Fruit fly (Drosophila melanogaster) whole organism, embryonic: ENCODE measurements around the gene Noc2.

ENCODE experiments used
- BEAF-32 ChIP-seq: fragments of 200-800 bp; sonication (Bioruptor generic); optimal IDR thresholded peaks from 3 replicates; lab custom pipeline; 2017; ENCODE audit warnings: missing biosample characterization, missing genetic modification characterization, mild to moderate bottlenecking, moderate library complexity, missing genetic modification reagents
- Blimp-1 ChIP-seq: fragments of 200-800 bp; sonication (Bioruptor generic); optimal IDR thresholded peaks from 3 replicates; lab custom pipeline; 2018; ENCODE audit warnings: missing biosample characterization, missing genetic modification characterization, mild to moderate bottlenecking, moderate library complexity, missing genetic modification reagents
- CG10267 ChIP-seq: fragments of 200-800 bp; sonication (Bioruptor generic); optimal IDR thresholded peaks from 2 replicates; lab custom pipeline; 2018; ENCODE audit warnings: missing biosample characterization, mild to moderate bottlenecking, missing genetic modification characterization, moderate library complexity
- CG10979 ChIP-seq: fragments of 200-800 bp; sonication (Bioruptor generic); optimal IDR thresholded peaks from 2 replicates; lab custom pipeline; 2018; ENCODE audit warnings: missing biosample characterization, mild to moderate bottlenecking, missing genetic modification characterization, moderate library complexity
- CG11456 ChIP-seq: fragments of 200-800 bp; sonication (Bioruptor generic); IDR thresholded peaks from 3 replicates; pipeline ENCODE4 v1.3.6; 2022; ENCODE audit warnings: missing biosample characterization, missing genetic modification characterization
- CG11695 ChIP-seq: fragments of 200-800 bp; sonication (Bioruptor generic); IDR thresholded peaks from 3 replicates; pipeline ENCODE4 v1.3.6; 2022; ENCODE audit warnings: missing biosample characterization, missing genetic modification characterization
- CG12391 ChIP-seq: fragments of 200-800 bp; sonication (Bioruptor generic); optimal IDR thresholded peaks from 3 replicates; lab custom pipeline; 2018; ENCODE audit warnings: missing biosample characterization, mild to moderate bottlenecking, missing genetic modification characterization, moderate library complexity
- CG14710 ChIP-seq: fragments of 200-800 bp; sonication (Bioruptor generic); optimal IDR thresholded peaks from 3 replicates; lab custom pipeline; 2019; ENCODE audit warnings: missing biosample characterization, mild to moderate bottlenecking, missing genetic modification characterization, moderate library complexity
- CG1647 ChIP-seq: fragments of 200-800 bp; sonication (Bioruptor generic); optimal IDR thresholded peaks from 3 replicates; lab custom pipeline; 2016; ENCODE audit warnings: missing biosample characterization, missing genetic modification characterization
- CG2116 ChIP-seq: fragments of 200-800 bp; sonication (Bioruptor generic); optimal IDR thresholded peaks from 3 replicates; lab custom pipeline; 2018; ENCODE audit warnings: missing biosample characterization, mild to moderate bottlenecking, missing genetic modification characterization
- CG30403 ChIP-seq: fragments of 200-800 bp; sonication (Bioruptor generic); optimal IDR thresholded peaks from 3 replicates; lab custom pipeline; 2016; ENCODE audit warnings: missing biosample characterization, missing genetic modification characterization
- CG33213 ChIP-seq: fragments of 200-800 bp; sonication (Bioruptor generic); optimal IDR thresholded peaks from 3 replicates; lab custom pipeline; 2016; ENCODE audit warnings: missing biosample characterization, missing genetic modification characterization
- CG4617 ChIP-seq: fragments of 200-800 bp; sonication (Bioruptor generic); optimal IDR thresholded peaks from 3 replicates; lab custom pipeline; 2016; ENCODE audit warnings: missing biosample characterization, missing genetic modification characterization, borderline replicate concordance
- CG4820 ChIP-seq: fragments of 200-800 bp; sonication (Bioruptor generic); optimal IDR thresholded peaks from 3 replicates; lab custom pipeline; 2016; ENCODE audit warnings: missing biosample characterization, missing genetic modification characterization
- CG6683 ChIP-seq: fragments of 200-800 bp; sonication (Bioruptor generic); optimal IDR thresholded peaks from 2 replicates; lab custom pipeline; 2017; ENCODE audit warnings: missing biosample characterization, mild to moderate bottlenecking, missing genetic modification characterization, missing genetic modification reagents
- CG6689 ChIP-seq: fragments of 200-800 bp; sonication (Bioruptor generic); IDR thresholded peaks from 2 replicates; pipeline ENCODE4 v1.3.6; 2022; ENCODE audit warnings: missing biosample characterization, missing genetic modification characterization
- CG8089 ChIP-seq: fragments of 200-800 bp; sonication (Bioruptor generic); optimal IDR thresholded peaks from 3 replicates; lab custom pipeline; 2016; ENCODE audit warnings: missing biosample characterization, missing genetic modification characterization
- CG8359 ChIP-seq: fragments of 200-800 bp; sonication (Bioruptor generic); optimal IDR thresholded peaks from 2 replicates; lab custom pipeline; 2017; ENCODE audit warnings: missing biosample characterization, mild to moderate bottlenecking, missing genetic modification characterization, borderline replicate concordance
- CG9797 ChIP-seq: fragments of 200-800 bp; sonication (Bioruptor generic); optimal IDR thresholded peaks from 3 replicates; lab custom pipeline; 2018; ENCODE audit warnings: missing biosample characterization, mild to moderate bottlenecking, missing genetic modification characterization
- D19A ChIP-seq: fragments of 200-800 bp; optimal IDR thresholded peaks from 3 replicates; lab custom pipeline; 2019; ENCODE audit warnings: missing biosample characterization, mild to moderate bottlenecking, missing genetic modification characterization, moderate library complexity
- E2f2 ChIP-seq: fragments of 200-800 bp; sonication (Bioruptor generic); IDR thresholded peaks from 2 replicates; pipeline ENCODE4 v1.3.6; 2022; ENCODE audit warnings: missing biosample characterization, missing genetic modification characterization
- Elba2 ChIP-seq: fragments of 200-800 bp; sonication (Bioruptor generic); optimal IDR thresholded peaks from 3 replicates; lab custom pipeline; 2016; ENCODE audit warnings: missing biosample characterization, missing genetic modification characterization
- Ets97D ChIP-seq: fragments of 200-800 bp; sonication (Bioruptor generic); optimal IDR thresholded peaks from 3 replicates; lab custom pipeline; 2016; ENCODE audit warnings: missing biosample characterization, missing genetic modification characterization
- Jarid2 ChIP-seq: fragments of 200-800 bp; sonication (Bioruptor generic); optimal IDR thresholded peaks from 3 replicates; lab custom pipeline; 2017; ENCODE audit warnings: mild to moderate bottlenecking, missing biosample characterization, missing genetic modification reagents, missing genetic modification characterization
- Lim3 ChIP-seq: fragments of 200-800 bp; sonication (Bioruptor generic); IDR thresholded peaks from 2 replicates; pipeline ENCODE4 v1.3.6; 2022; ENCODE audit warnings: missing biosample characterization, missing genetic modification characterization
- MBD-R2 ChIP-seq: fragments of 200-800 bp; sonication (Bioruptor generic); IDR thresholded peaks from 2 replicates; pipeline ENCODE4 v1.3.6; 2022; ENCODE audit warnings: missing biosample characterization, missing genetic modification characterization
- Neu2 ChIP-seq: fragments of 200-800 bp; sonication (Bioruptor generic); optimal IDR thresholded peaks from 3 replicates; lab custom pipeline; 2016; ENCODE audit warnings: missing biosample characterization, missing genetic modification characterization, borderline replicate concordance
- Poxn ChIP-seq: fragments of 200-800 bp; sonication (Bioruptor generic); IDR thresholded peaks from 2 replicates; pipeline ENCODE4 v1.3.6; 2022; ENCODE audit warnings: missing biosample characterization, missing genetic modification characterization
- Xbp1 ChIP-seq: fragments of 200-800 bp; sonication (Bioruptor generic); optimal IDR thresholded peaks from 3 replicates; lab custom pipeline; 2016; ENCODE audit warnings: missing biosample characterization, mild to moderate bottlenecking, missing genetic modification characterization
- YL-1 ChIP-seq: fragments of 200-800 bp; sonication (Bioruptor generic); optimal IDR thresholded peaks from 3 replicates; lab custom pipeline; 2017; ENCODE audit warnings: missing biosample characterization, mild to moderate bottlenecking, missing genetic modification characterization
- chinmo ChIP-seq: fragments of 200-800 bp; sonication (Bioruptor generic); IDR thresholded peaks from 4 replicates; pipeline ENCODE4 v1.3.6; 2022; ENCODE audit warnings: missing biosample characterization, missing genetic modification characterization; ENCODE audit not compliant: partially characterized antibody
- crol ChIP-seq: fragments of 200-800 bp; sonication (Bioruptor generic); IDR thresholded peaks from 2 replicates; pipeline ENCODE4 v1.3.6; 2022; ENCODE audit warnings: missing biosample characterization, missing genetic modification characterization
- cwo ChIP-seq: fragments of 200-800 bp; sonication (Bioruptor generic); optimal IDR thresholded peaks from 3 replicates; lab custom pipeline; 2017; ENCODE audit warnings: missing biosample characterization, missing genetic modification characterization, mild to moderate bottlenecking, moderate library complexity, missing genetic modification reagents
- dan ChIP-seq: fragments of 200-800 bp; sonication (Bioruptor generic); IDR thresholded peaks from 2 replicates; pipeline ENCODE4 v1.3.6; 2022; ENCODE audit warnings: missing biosample characterization, missing genetic modification characterization
- dmrt99B ChIP-seq: fragments of 200-800 bp; sonication (Bioruptor generic); optimal IDR thresholded peaks from 2 replicates; lab custom pipeline; 2018; ENCODE audit warnings: missing biosample characterization, mild to moderate bottlenecking, missing genetic modification characterization, moderate library complexity
- gce ChIP-seq: fragments of 200-800 bp; sonication (Bioruptor generic); IDR thresholded peaks from 3 replicates; pipeline ENCODE4 v1.3.6; 2022; ENCODE audit warnings: missing biosample characterization, missing genetic modification characterization
- gfzf ChIP-seq: fragments of 200-800 bp; sonication (Bioruptor generic); optimal IDR thresholded peaks from 2 replicates; lab custom pipeline; 2016; ENCODE audit warnings: missing biosample characterization, mild to moderate bottlenecking, missing genetic modification characterization, moderate library complexity
- her ChIP-seq: fragments of 200-800 bp; sonication (Bioruptor generic); optimal IDR thresholded peaks from 2 replicates; lab custom pipeline; 2016; ENCODE audit warnings: missing biosample characterization, missing genetic modification characterization
- hkb ChIP-seq, 2 experiments: fragments of 200-800 bp in 1 of 2; fragments of >200 bp in 1 of 2; sonication (Bioruptor generic) in 1 of 2; IDR thresholded peaks in 1 of 2; optimal IDR thresholded peaks in 1 of 2; 2 replicates each; pipeline versions ENCODE4 v1.3.6 to Lab custom; 2017 to 2022; ENCODE audit warnings: missing biosample characterization in 1 of 2, missing genetic modification characterization in 1 of 2
- insv ChIP-seq, 2 experiments: fragments of 200-800 bp; sonication (Bioruptor generic); optimal IDR thresholded peaks; 3 replicates each; lab custom pipeline; 2016 to 2018; ENCODE audit warnings: missing biosample characterization in 2 of 2, missing genetic modification characterization in 2 of 2
- kay ChIP-seq: fragments of 200-800 bp; sonication (Bioruptor generic); optimal IDR thresholded peaks from 2 replicates; lab custom pipeline; 2016; ENCODE audit warnings: missing biosample characterization, missing genetic modification characterization
- pros ChIP-seq: fragments of 200-800 bp; sonication (Bioruptor generic); optimal IDR thresholded peaks from 3 replicates; lab custom pipeline; 2019; ENCODE audit warnings: missing biosample characterization, mild to moderate bottlenecking, missing genetic modification characterization, moderate library complexity
- pzg ChIP-seq: fragments of 200-800 bp; sonication (Bioruptor generic); optimal IDR thresholded peaks from 3 replicates; lab custom pipeline; 2018; ENCODE audit warnings: missing biosample characterization, mild to moderate bottlenecking, missing genetic modification characterization, moderate library complexity
- rib ChIP-seq: fragments of 200-800 bp; sonication (Bioruptor generic); IDR thresholded peaks from 2 replicates; pipeline ENCODE4 v1.3.6; 2022; ENCODE audit warnings: missing biosample characterization, missing genetic modification characterization
- slp2 ChIP-seq: fragments of 200-800 bp; sonication (Bioruptor generic); optimal IDR thresholded peaks from 2 replicates; lab custom pipeline; 2016; ENCODE audit warnings: missing biosample characterization, missing genetic modification characterization
- stwl ChIP-seq: fragments of 200-800 bp; sonication (Bioruptor generic); optimal IDR thresholded peaks from 3 replicates; lab custom pipeline; 2018; ENCODE audit warnings: missing biosample characterization, mild to moderate bottlenecking, missing genetic modification characterization, moderate library complexity
- tll ChIP-seq, 2 experiments: fragments of 200-800 bp in 1 of 2; fragments of >200 bp in 1 of 2; sonication (Bioruptor generic) in 1 of 2; optimal IDR thresholded peaks; 2 replicates each; lab custom pipeline; 2017 to 2019; ENCODE audit warnings: missing biosample characterization in 2 of 2, missing genetic modification characterization in 2 of 2, mild to moderate bottlenecking in 1 of 2, moderate library complexity in 1 of 2
- tna ChIP-seq: fragments of 200-800 bp; sonication (Bioruptor generic); IDR thresholded peaks from 2 replicates; pipeline ENCODE4 v1.3.6; 2022; ENCODE audit warnings: missing biosample characterization, missing genetic modification characterization; ENCODE audit not compliant: partially characterized antibody
- wor ChIP-seq: fragments of 200-800 bp; sonication (Bioruptor generic); IDR thresholded peaks from 2 replicates; pipeline ENCODE4 v1.3.6; 2022; ENCODE audit warnings: missing biosample characterization, missing genetic modification characterization

The Noc2 gene

dm6 chr2L:21179615-21180031 lies 16.2 kb downstream of the Noc2 start, which contains the start of the genes bur and Mcm10 (continued):
- TF ChIP-seq CG33213, result no peak
- no peak for TF ChIP-seq slp2 (GFP tag; lab: Kevin White, UChicago)
- no peak for TF ChIP-seq CG1647 (GFP tag; lab: Kevin White, UChicago)
- TF ChIP-seq Ets97D (GFP tag; lab: Kevin White, UChicago), result peak; percentile 40
- TF ChIP-seq rib (GFP tag; lab: Robert Waterston, UW), result no peak
- peak; percentile 68 for TF ChIP-seq stwl (tag; lab: Kevin White, UChicago)
- peak; percentile 21 for TF ChIP-seq kay (GFP tag; lab: Kevin White, UChicago)
- TF ChIP-seq Lim3 (GFP tag; lab: Robert Waterston, UW), result no peak
- TF ChIP-seq Blimp-1, result no peak
- TF ChIP-seq CG30403 (GFP tag; lab: Kevin White, UChicago), result peak; percentile 25
- TF ChIP-seq gfzf (GFP tag; lab: Kevin White, UChicago), result peak; percentile 69
- TF ChIP-seq insv (GFP tag; optimal IDR thresholded peaks at IDR 0.05; lab: Kevin White, UChicago), result peak in 1 of 2 experiments; percentile 19
- peak; percentile 98 for TF ChIP-seq CG10267 (tag; lab: Kevin White, UChicago)
- TF ChIP-seq CG6689 (GFP tag; lab: Robert Waterston, UW), result no peak
- TF ChIP-seq CG4617, result peak; percentile 67
- peak; percentile 40 for TF ChIP-seq hkb (optimal IDR thresholded peaks at IDR 0.05; lab: Kevin White, UChicago)
- no peak for TF ChIP-seq hkb (GFP tag; IDR thresholded peaks at IDR 0.05; lab: Robert Waterston, UW)
- TF ChIP-seq gce (GFP tag; lab: Robert Waterston, UW), result no peak
- no peak for TF ChIP-seq CG11456 (GFP tag; lab: Robert Waterston, UW)
- TF ChIP-seq CG4820 (GFP tag; lab: Kevin White, UChicago), result no peak
- TF ChIP-seq her (GFP tag; lab: Kevin White, UChicago), result no peak
- peak; percentile 26 for TF ChIP-seq YL-1 (GFP tag; lab: Kevin White, UChicago)
- TF ChIP-seq CG8089 (GFP tag; lab: Kevin White, UChicago), result no peak
- no peak for TF ChIP-seq CG8359 (GFP tag; lab: Kevin White, UChicago)
- no peak for TF ChIP-seq cwo (GFP tag; lab: Kevin White, UChicago)
- TF ChIP-seq CG14710 (tag; lab: Kevin White, UChicago), result peak; percentile 78
- TF ChIP-seq chinmo, result 0 out of 4 replicates have a peak, but pooled peaks have one; percentile 7
- no peak for TF ChIP-seq tna (GFP tag; lab: Robert Waterston, UW)
- TF ChIP-seq CG11695 (GFP tag; lab: Robert Waterston, UW), result no peak
- no peak for TF ChIP-seq Neu2
- TF ChIP-seq pros, result no peak
- TF ChIP-seq crol, result no peak
- TF ChIP-seq CG6683 (GFP tag; lab: Kevin White, UChicago), result no peak
- TF ChIP-seq wor, result no peak
- no peak for TF ChIP-seq Poxn
- TF ChIP-seq Elba2 (GFP tag; lab: Kevin White, UChicago), result peak; percentile 78
- peak; percentile 65 for TF ChIP-seq CG12391 (tag; lab: Kevin White, UChicago)
- no peak for TF ChIP-seq dan (GFP tag; lab: Robert Waterston, UW)
- TF ChIP-seq pzg, result peak; percentile 59
- TF ChIP-seq D19A, result no peak
- no peak for TF ChIP-seq Jarid2 (GFP tag; lab: Kevin White, UChicago)
- peak; percentile 52 for TF ChIP-seq CG2116 (GFP tag; lab: Kevin White, UChicago)
- peak in 1 of 2 experiments; percentile 97 for TF ChIP-seq tll (GFP tag; optimal IDR thresholded peaks at IDR 0.05; lab: Kevin White, UChicago)
- TF ChIP-seq MBD-R2, result no peak; the same call in 1 of the 2 replicates
- TF ChIP-seq Xbp1 (GFP tag; lab: Kevin White, UChicago), result no peak
- no peak for TF ChIP-seq dmrt99B (tag; lab: Kevin White, UChicago)
- peak; percentile 28 for TF ChIP-seq BEAF-32 (GFP tag; lab: Kevin White, UChicago)
- peak; percentile 94 for TF ChIP-seq CG9797
- peak; percentile 91 for TF ChIP-seq E2f2
- TF ChIP-seq CG10979 (tag; lab: Kevin White, UChicago), result peak; percentile 11
